Worm (Caenorhabditis elegans) whole organism, L4/young adult: ENCODE results near the gene cpg-7.

Source experiments
- W03F9.2 ChIP-seq: fragments of 150-350 bp; optimal IDR thresholded peaks from 2 replicates; lab custom pipeline; 2014; ENCODE audit warnings: missing biosample characterization, missing genetic modification characterization
- him-1 ChIP-seq: sonication (generic microtip); optimal IDR thresholded peaks from 2 replicates; lab custom pipeline; 2016; ENCODE audit warnings: missing genotype, missing genetic modification reagents, missing genetic modification characterization, missing compliant biosample characterization

DNA sequence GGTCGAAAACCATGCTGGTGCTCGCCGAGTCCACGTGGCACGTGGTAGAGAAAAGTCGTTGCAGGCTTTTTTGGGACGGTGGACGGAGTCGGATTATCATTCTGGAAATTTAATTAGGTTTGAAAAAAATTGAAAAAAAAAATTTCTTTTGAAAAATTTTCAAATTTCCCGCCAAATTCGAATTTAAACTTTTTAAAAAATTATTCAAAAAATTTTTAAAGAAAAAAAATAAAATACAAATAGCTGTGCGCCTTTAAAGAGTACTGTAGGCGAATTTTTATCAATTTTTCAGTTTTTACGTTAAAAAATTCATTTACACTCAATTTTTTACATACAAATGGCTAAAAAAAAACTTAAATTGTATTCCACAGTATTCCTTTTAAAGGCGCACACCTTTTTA lies 17.8 kb upstream of the cpg-7 start, which contains the start of gene K09E4.3:
- TF ChIP-seq W03F9.2 (tag; lab: Kevin White, UChicago) (no peak), him-1 (tag; lab: Kevin White, UChicago) (no peak)
